Worm (Caenorhabditis elegans) whole organism, L1 larva: ENCODE data around the gene Y11D7A.7.

Experiments used
- C04F5.9 ChIP-seq: sonication (generic microtip); optimal IDR thresholded peaks from 2 replicates; lab custom pipeline; 2016; ENCODE audit warnings: missing genetic modification characterization, missing compliant biosample characterization
- C34B4.2 ChIP-seq: sonication (generic microtip); optimal IDR thresholded peaks from 2 replicates; lab custom pipeline; 2017; ENCODE audit warnings: mild to moderate bottlenecking, missing genetic modification characterization, missing compliant biosample characterization
- aha-1 ChIP-seq: fragments of 150-350 bp; optimal IDR thresholded peaks from 2 replicates; lab custom pipeline; 2014; ENCODE audit warnings: missing biosample characterization, missing genetic modification characterization
- alr-1 ChIP-seq: fragments of 200-800 bp; sonication (Bioruptor generic); optimal IDR thresholded peaks from 2 replicates; lab custom pipeline; 2018; ENCODE audit warnings: borderline replicate concordance, mild to moderate bottlenecking, missing genetic modification characterization, missing compliant biosample characterization
- ama-1 ChIP-seq: fragments of 150-350 bp; optimal IDR thresholded peaks from 2 replicates; lab custom pipeline; 2014
- blmp-1 ChIP-seq: fragments of 150-350 bp; optimal IDR thresholded peaks from 2 replicates; lab custom pipeline; 2014; ENCODE audit warnings: missing biosample characterization, missing genetic modification characterization
- ceh-8 ChIP-seq: fragments of 200-800 bp; sonication (Bioruptor generic); optimal IDR thresholded peaks from 2 replicates; lab custom pipeline; 2018; ENCODE audit warnings: mild to moderate bottlenecking, missing genetic modification characterization, moderate library complexity, missing compliant biosample characterization
- ceh-82 ChIP-seq, 3 experiments: fragments of 150-350 bp in 1 of 3; sonication (generic microtip) in 2 of 3; optimal IDR thresholded peaks; 2 replicates each; lab custom pipeline; 2014 to 2017; ENCODE audit warnings: missing biosample characterization in 3 of 3, missing genetic modification characterization in 3 of 3
- ceh-88 ChIP-seq: fragments of 200-800 bp; sonication (Bioruptor generic); IDR thresholded peaks from 2 replicates; pipeline ENCODE4 v1.3.6; 2022; ENCODE audit warnings: missing genetic modification characterization, missing compliant biosample characterization
- ces-1 ChIP-seq: fragments of 150-350 bp; optimal IDR thresholded peaks from 2 replicates; lab custom pipeline; 2014; ENCODE audit warnings: missing biosample characterization, missing genetic modification reagents, missing genetic modification characterization
- dpl-1 ChIP-seq, 3 experiments: fragments of 150-350 bp in 2 of 3; sonication (generic microtip) in 1 of 3; optimal IDR thresholded peaks; 2 replicates each; lab custom pipeline; 2014 to 2017; ENCODE audit warnings: missing biosample characterization in 3 of 3, missing genetic modification characterization in 3 of 3, missing genetic modification reagents in 3 of 3
- efl-3 ChIP-seq: fragments of 200-800 bp; sonication (Bioruptor generic); optimal IDR thresholded peaks from 2 replicates; lab custom pipeline; 2018; ENCODE audit warnings: mild to moderate bottlenecking, missing genetic modification characterization, missing compliant biosample characterization
- egl-13 ChIP-seq: sonication (generic microtip); optimal IDR thresholded peaks from 2 replicates; lab custom pipeline; 2016; ENCODE audit warnings: missing genotype, missing genetic modification reagents, missing genetic modification characterization, missing compliant biosample characterization
- egl-27 ChIP-seq, 2 experiments: fragments of 150-350 bp in 1 of 2; sonication (generic microtip); optimal IDR thresholded peaks; 3 replicates each; lab custom pipeline; 2017 to 2018; ENCODE audit warnings: missing biosample characterization in 2 of 2, missing genetic modification characterization in 2 of 2, missing genetic modification reagents in 2 of 2
- elt-2 ChIP-seq: sonication (generic microtip); optimal IDR thresholded peaks from 2 replicates; lab custom pipeline; 2016; ENCODE audit warnings: missing genetic modification characterization, mild to moderate bottlenecking, inconsistent platforms, missing compliant biosample characterization, missing genetic modification reagents
- elt-3 ChIP-seq, 6 experiments: fragments of 150-350 bp in 1 of 6; sonication (generic microtip); optimal IDR thresholded peaks; 2 replicates each; lab custom pipeline; 2017 to 2018; ENCODE audit warnings: missing biosample characterization in 6 of 6, missing genetic modification characterization in 6 of 6, inconsistent platforms in 1 of 6
- hlh-17 ChIP-seq: fragments of 200-800 bp; sonication (Bioruptor generic); optimal IDR thresholded peaks from 2 replicates; lab custom pipeline; 2018; ENCODE audit warnings: missing genetic modification characterization, mild to moderate bottlenecking, missing compliant biosample characterization, moderate library complexity, borderline replicate concordance
- hlh-4 ChIP-seq: sonication (generic microtip); optimal IDR thresholded peaks from 2 replicates; lab custom pipeline; 2016; ENCODE audit warnings: mild to moderate bottlenecking, missing genetic modification characterization, missing compliant biosample characterization
- hpl-2 ChIP-seq: fragments of 150-350 bp; optimal IDR thresholded peaks from 2 replicates; lab custom pipeline; 2014; ENCODE audit warnings: missing biosample characterization, missing genetic modification reagents, missing genetic modification characterization
- irx-1 ChIP-seq: sonication (generic microtip); optimal IDR thresholded peaks from 2 replicates; lab custom pipeline; 2016; ENCODE audit warnings: missing genetic modification characterization, missing compliant biosample characterization
- lin-15B ChIP-seq: fragments of 150-350 bp; sonication (generic microtip); optimal IDR thresholded peaks from 3 replicates; lab custom pipeline; 2014; ENCODE audit warnings: missing biosample characterization, missing genetic modification characterization
- lin-35 ChIP-seq, 2 experiments: fragments of 150-350 bp; optimal IDR thresholded peaks; 2 replicates each; lab custom pipeline; 2014; ENCODE audit warnings: missing biosample characterization in 2 of 2, missing genetic modification characterization in 2 of 2, missing genetic modification reagents in 2 of 2
- lin-39 ChIP-seq: fragments of 150-350 bp; optimal IDR thresholded peaks from 2 replicates; lab custom pipeline; 2014; ENCODE audit warnings: missing biosample characterization, missing genetic modification reagents, missing genetic modification characterization
- lir-3 ChIP-seq: sonication (generic microtip); optimal IDR thresholded peaks from 2 replicates; lab custom pipeline; 2016; ENCODE audit warnings: mild to moderate bottlenecking, missing genetic modification characterization, moderate library complexity, missing compliant biosample characterization; ENCODE audit not compliant: poor library complexity
- mab-9 ChIP-seq: fragments of 200-800 bp; sonication (Bioruptor generic); IDR thresholded peaks from 2 replicates; pipeline ENCODE4 v1.3.6; 2022; ENCODE audit warnings: missing genetic modification reagents, missing genetic modification characterization, missing compliant biosample characterization
- mdl-1 ChIP-seq, 2 experiments: fragments of 150-350 bp; optimal IDR thresholded peaks; 2 replicates each; lab custom pipeline; 2014 to 2017; ENCODE audit warnings: missing biosample characterization in 2 of 2, missing genetic modification characterization in 2 of 2, inconsistent platforms in 1 of 2
- mef-2 ChIP-seq: fragments of 150-350 bp; optimal IDR thresholded peaks from 2 replicates; lab custom pipeline; 2014; ENCODE audit warnings: missing biosample characterization, missing genetic modification characterization
- mep-1 ChIP-seq: fragments of 150-350 bp; optimal IDR thresholded peaks from 2 replicates; lab custom pipeline; 2014; ENCODE audit warnings: missing biosample characterization, missing genetic modification characterization
- nhr-11 ChIP-seq: fragments of 150-350 bp; optimal IDR thresholded peaks from 2 replicates; lab custom pipeline; 2014; ENCODE audit warnings: missing biosample characterization, missing genetic modification characterization
- nhr-237 ChIP-seq: fragments of 150-350 bp; optimal IDR thresholded peaks from 2 replicates; lab custom pipeline; 2014; ENCODE audit warnings: missing biosample characterization, missing genetic modification characterization
- nhr-47 ChIP-seq: sonication (generic microtip); optimal IDR thresholded peaks from 2 replicates; lab custom pipeline; 2016; ENCODE audit warnings: mild to moderate bottlenecking, missing genetic modification characterization, moderate library complexity, missing compliant biosample characterization
- nhr-76 ChIP-seq: sonication (generic microtip); optimal IDR thresholded peaks from 2 replicates; lab custom pipeline; 2017; ENCODE audit warnings: missing biosample characterization, missing genetic modification characterization
- nhr-77 ChIP-seq: fragments of 150-350 bp; optimal IDR thresholded peaks from 2 replicates; lab custom pipeline; 2014; ENCODE audit warnings: missing biosample characterization, missing genetic modification characterization
- nhr-85 ChIP-seq: sonication (generic microtip); peaks from one replicate; lab custom pipeline; 2016; ENCODE audit warnings: missing genetic modification characterization, inconsistent platforms, missing compliant biosample characterization
- nhr-90 ChIP-seq: sonication (generic microtip); optimal IDR thresholded peaks from 2 replicates; lab custom pipeline; 2016; ENCODE audit warnings: mild to moderate bottlenecking, missing genetic modification characterization, missing compliant biosample characterization; ENCODE audit not compliant: poor library complexity
- pag-3 ChIP-seq: sonication (generic microtip); optimal IDR thresholded peaks from 2 replicates; lab custom pipeline; 2017; ENCODE audit warnings: missing genetic modification characterization, mild to moderate bottlenecking, missing compliant biosample characterization, antibody characterized with exemption, borderline replicate concordance; ENCODE audit not compliant: insufficient read depth
- skn-1 ChIP-seq: fragments of 150-350 bp; optimal IDR thresholded peaks from 2 replicates; lab custom pipeline; 2014; ENCODE audit warnings: missing biosample characterization, missing genetic modification characterization
- snpc-4 ChIP-seq: fragments of 150-350 bp; optimal IDR thresholded peaks from 2 replicates; lab custom pipeline; 2014; ENCODE audit warnings: missing biosample characterization, missing genetic modification characterization
- snu-23 ChIP-seq: sonication (generic microtip); optimal IDR thresholded peaks from 2 replicates; lab custom pipeline; 2016; ENCODE audit warnings: missing genetic modification characterization, missing compliant biosample characterization
- sox-4 ChIP-seq: sonication (generic microtip); optimal IDR thresholded peaks from 2 replicates; lab custom pipeline; 2016; ENCODE audit warnings: missing genetic modification characterization, missing compliant biosample characterization
- sup-37 ChIP-seq: fragments of 200-800 bp; sonication (Bioruptor generic); optimal IDR thresholded peaks from 2 replicates; lab custom pipeline; 2018; ENCODE audit warnings: mild to moderate bottlenecking, missing genetic modification characterization, missing compliant biosample characterization
- tlp-1 ChIP-seq: fragments of 150-350 bp; optimal IDR thresholded peaks from 2 replicates; lab custom pipeline; 2014; ENCODE audit warnings: missing biosample characterization, missing genetic modification characterization
- unc-30 ChIP-seq: sonication (generic microtip); optimal IDR thresholded peaks from 2 replicates; lab custom pipeline; 2017; ENCODE audit warnings: missing biosample characterization, missing genetic modification characterization
- unc-62 ChIP-seq: fragments of 150-350 bp; optimal IDR thresholded peaks from 2 replicates; lab custom pipeline; 2014; ENCODE audit warnings: missing biosample characterization, missing genetic modification reagents, missing genetic modification characterization
- zag-1 ChIP-seq: fragments of 150-350 bp; optimal IDR thresholded peaks from 2 replicates; lab custom pipeline; 2014; ENCODE audit warnings: missing biosample characterization, missing genetic modification characterization
- zip-4 ChIP-seq: fragments of 200-800 bp; sonication (Bioruptor generic); optimal IDR thresholded peaks from 2 replicates; lab custom pipeline; 2018; ENCODE audit warnings: mild to moderate bottlenecking, missing genetic modification characterization, moderate library complexity, missing compliant biosample characterization
- ztf-4 ChIP-seq: fragments of 150-350 bp; optimal IDR thresholded peaks from 2 replicates; lab custom pipeline; 2014; ENCODE audit warnings: missing biosample characterization, missing genetic modification characterization

The Y11D7A.7 gene

DNA sequence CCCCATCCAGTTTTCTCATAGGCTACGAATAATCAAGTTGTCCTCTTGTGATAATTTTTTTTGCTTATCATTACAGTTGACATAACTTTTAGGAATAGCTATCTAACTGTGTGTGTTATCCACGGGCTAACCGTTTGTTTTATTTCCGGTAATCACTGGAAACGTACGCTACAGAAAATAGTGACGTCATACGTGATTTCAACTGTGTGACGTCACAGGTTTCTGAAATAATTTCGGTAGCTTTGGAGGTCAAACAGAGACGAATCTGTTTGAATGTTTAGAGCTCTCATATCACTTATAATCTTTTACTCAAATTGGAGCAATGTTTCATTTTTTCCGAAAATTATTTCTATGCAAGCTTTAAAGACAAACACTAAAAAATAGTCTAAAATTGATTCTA, 7.5 kb downstream of the Y11D7A.7 start:
- TF ChIP-seq mef-2, result no peak
- no peak for TF ChIP-seq efl-3 (GFP tag; lab: Kevin White, UChicago)
- no peak for TF ChIP-seq aha-1
- TF ChIP-seq egl-27 (tag; optimal IDR thresholded peaks at IDR 0.05; lab: Kevin White, UChicago), result no peak
- TF ChIP-seq pag-3 (tag; lab: Kevin White, UChicago), result no peak
- no peak for TF ChIP-seq elt-3 (tag; optimal IDR thresholded peaks at IDR 0.05; lab: Kevin White, UChicago)
- TF ChIP-seq hlh-17, result no peak
- TF ChIP-seq ces-1 (GFP tag; lab: Kevin White, UChicago), result no peak
- no peak for TF ChIP-seq sox-4 (tag; lab: Kevin White, UChicago)

DNA sequence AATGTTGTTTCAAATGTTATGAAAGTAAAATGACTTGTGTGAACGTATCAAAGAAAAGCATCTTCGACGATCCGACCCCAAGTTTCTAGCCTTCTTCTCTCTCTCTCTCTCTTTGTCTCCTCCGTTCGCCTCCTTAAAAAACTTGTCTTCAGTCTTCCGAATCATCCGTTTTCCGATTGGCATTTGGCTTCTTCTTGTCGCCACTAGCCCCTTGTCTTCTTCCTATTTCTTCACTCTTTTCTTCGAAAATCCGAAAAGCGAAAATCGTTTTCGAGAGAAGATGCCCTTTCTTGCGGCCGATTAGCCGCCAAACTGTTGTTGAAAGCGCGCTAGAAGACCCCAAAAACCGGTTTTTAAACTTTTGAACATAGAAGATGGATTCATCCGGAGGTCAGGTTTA, 9.2 kb downstream of the Y11D7A.7 start:
- peak; percentile 11 for TF ChIP-seq ama-1
- peak; percentile 93 for TF ChIP-seq blmp-1 (tag; lab: Kevin White, UChicago)
- TF ChIP-seq tlp-1 (tag; lab: Kevin White, UChicago), result no peak
- no peak for TF ChIP-seq ceh-82 (tag; optimal IDR thresholded peaks at IDR 0.05; lab: Kevin White, UChicago)
- TF ChIP-seq alr-1 (tag; lab: Kevin White, UChicago), result no peak
- no peak for TF ChIP-seq nhr-11

DNA sequence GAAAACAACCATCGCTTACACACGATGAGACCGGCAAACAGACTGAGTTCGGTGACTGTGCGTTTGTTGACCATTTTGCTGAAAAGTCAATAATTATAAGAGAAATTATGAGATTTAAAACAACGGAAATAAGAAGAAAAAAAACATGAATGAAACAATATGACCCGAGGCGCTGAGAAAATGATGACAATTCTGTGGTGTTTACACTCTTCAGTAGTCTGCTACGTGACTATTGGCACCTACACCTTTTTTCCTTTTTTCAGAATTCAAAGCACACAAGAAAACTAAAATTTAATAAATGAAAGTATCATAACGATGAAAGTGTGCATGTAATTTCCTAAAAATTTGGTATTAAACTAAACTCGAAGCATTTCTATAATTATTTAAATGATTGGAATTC, 10.4 kb downstream of the Y11D7A.7 start, which contains the start of gene Y11D7A.10:
TSS of gene Y11D7A.10 (minus strand) at position 82 of the 400 bp plus-strand sequence.
- peak in 1 of 2 experiments; percentile 2 for TF ChIP-seq lin-35 (GFP tag; optimal IDR thresholded peaks at IDR 0.05; lab: Kevin White, UChicago)
- TF ChIP-seq skn-1 (tag; lab: Kevin White, UChicago), result peak; percentile 60
- TF ChIP-seq unc-30, result no peak

DNA sequence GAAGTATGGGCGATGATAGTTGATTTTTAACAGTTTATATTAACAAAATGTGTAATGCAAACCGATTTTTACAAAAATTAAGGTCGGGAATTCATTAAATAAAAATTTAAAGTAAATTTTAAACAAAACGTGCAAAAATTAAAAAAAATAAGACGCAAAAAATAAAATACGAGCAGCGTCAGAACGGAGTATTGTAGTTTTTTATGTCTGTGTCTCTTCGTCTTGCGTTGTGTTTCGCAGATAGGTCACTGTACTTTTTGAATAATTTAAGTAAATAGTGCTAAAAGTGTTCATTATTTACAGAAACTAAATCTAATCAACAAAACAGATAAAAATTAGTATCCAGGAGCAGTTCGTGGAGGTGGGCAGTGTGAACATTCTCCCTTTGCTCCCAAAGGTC, 11.0 kb downstream of the Y11D7A.7 start:
- TF ChIP-seq irx-1, result no peak
- TF ChIP-seq nhr-90 (tag; lab: Kevin White, UChicago), result peak; percentile 18
- no peak for TF ChIP-seq elt-2
- no peak for TF ChIP-seq nhr-11
- TF ChIP-seq lir-3 (tag; lab: Kevin White, UChicago), result no peak
- no peak for TF ChIP-seq C34B4.2 (tag; lab: Kevin White, UChicago)
- peak in 2 of 3 experiments; percentile 26 to 59 for TF ChIP-seq dpl-1 (GFP tag; optimal IDR thresholded peaks at IDR 0.05; lab: Kevin White, UChicago)
- no peak for TF ChIP-seq egl-13
- TF ChIP-seq hlh-4, result no peak
- no peak for TF ChIP-seq ceh-88 (GFP tag; lab: Robert Waterston, UW)
- peak; percentile 61 for TF ChIP-seq mep-1 (tag; lab: Kevin White, UChicago)
- TF ChIP-seq lin-35 (GFP tag; optimal IDR thresholded peaks at IDR 0.05; lab: Kevin White, UChicago), result peak; percentile 43 to 56
- TF ChIP-seq hpl-2, result no peak
- no peak for TF ChIP-seq nhr-76 (tag; lab: Kevin White, UChicago)
- no peak for TF ChIP-seq ztf-4 (tag; lab: Kevin White, UChicago)
- no peak for TF ChIP-seq mab-9 (GFP tag; lab: Robert Waterston, UW)
- TF ChIP-seq snpc-4 (tag; lab: Kevin White, UChicago), result no peak
- no peak for TF ChIP-seq nhr-85 (tag; lab: Kevin White, UChicago)
- no peak for TF ChIP-seq mdl-1 (tag; optimal IDR thresholded peaks at IDR 0.05; lab: Kevin White, UChicago)
- TF ChIP-seq nhr-237 (tag; lab: Kevin White, UChicago), result no peak
- TF ChIP-seq zag-1, result no peak
- TF ChIP-seq ceh-8 (GFP tag; lab: Kevin White, UChicago), result no peak
- TF ChIP-seq pag-3 (tag; lab: Kevin White, UChicago), result no peak
- no peak for TF ChIP-seq zip-4 (GFP tag; lab: Kevin White, UChicago)
- TF ChIP-seq nhr-77 (tag; lab: Kevin White, UChicago), result no peak
- TF ChIP-seq snu-23 (GFP tag; lab: Kevin White, UChicago), result peak; percentile 60
- TF ChIP-seq nhr-47 (tag; lab: Kevin White, UChicago), result peak; percentile 37
- no peak for TF ChIP-seq hlh-17
- no peak for TF ChIP-seq C04F5.9 (tag; lab: Kevin White, UChicago)
- TF ChIP-seq sup-37 (GFP tag; lab: Kevin White, UChicago), result no peak
- TF ChIP-seq mef-2, result no peak
- peak; percentile 38 for TF ChIP-seq blmp-1 (tag; lab: Kevin White, UChicago)
- TF ChIP-seq lin-39 (tag; lab: Kevin White, UChicago), result no peak
- TF ChIP-seq lin-15B (tag; lab: Kevin White, UChicago), result no peak
- TF ChIP-seq unc-62, result no peak
